Fruit fly (Drosophila melanogaster) Kc167 (cell line): ENCODE data around the gene gzl.

Source experiments
- Myc ChIP-seq: fragments of >200 bp; optimal IDR thresholded peaks from 2 replicates; lab custom pipeline; 2017; ENCODE audit warnings: missing external identifiers
- Sin3A ChIP-seq: fragments of >200 bp; optimal IDR thresholded peaks from 2 replicates; lab custom pipeline; 2018; ENCODE audit warnings: missing external identifiers
- h ChIP-seq: fragments of >200 bp; optimal IDR thresholded peaks from 3 replicates; lab custom pipeline; 2018; ENCODE audit warnings: missing external identifiers
- insv ChIP-seq: fragments of >200 bp; optimal IDR thresholded peaks from 3 replicates; lab custom pipeline; 2018; ENCODE audit warnings: missing external identifiers
- ttk ChIP-seq: sonication (Bioruptor generic); optimal IDR thresholded peaks from 2 replicates; lab custom pipeline; 2017; ENCODE audit warnings: missing external identifiers

DNA sequence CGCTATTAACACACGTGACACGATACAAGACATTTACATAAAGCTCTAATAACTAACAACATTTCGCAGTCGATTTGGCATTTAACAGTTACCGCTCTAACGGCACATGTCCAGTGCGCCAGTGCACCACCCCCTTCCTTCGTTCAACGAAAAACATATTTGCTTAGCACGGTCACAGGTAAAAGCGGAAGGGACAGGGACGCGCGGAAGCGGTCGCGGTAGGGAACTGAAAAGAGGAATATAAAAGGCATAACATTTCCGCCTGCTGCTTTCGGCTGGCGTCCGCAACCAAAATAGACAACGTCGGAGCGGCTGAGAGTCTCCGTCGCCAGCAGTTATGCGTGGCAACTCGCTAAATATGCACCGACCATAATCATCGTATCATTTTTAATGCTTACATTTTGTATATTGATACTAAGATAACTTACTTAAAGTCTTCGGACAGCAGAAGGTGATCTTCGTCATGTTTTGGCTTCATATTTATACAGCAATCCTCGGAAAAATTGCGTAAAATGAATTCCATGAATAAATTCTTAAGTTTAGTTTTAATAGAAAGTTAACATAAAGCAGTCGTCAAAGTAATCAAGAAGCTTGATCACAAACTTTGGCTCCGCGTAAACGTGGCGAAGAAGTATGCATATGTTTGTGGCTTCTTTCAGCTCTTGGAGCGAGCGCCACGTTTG is 30.9 kb upstream of the gzl start:
- no peak for TF ChIP-seq ttk (lab: Kevin White, UChicago)
- TF ChIP-seq h = no peak
- TF ChIP-seq Sin3A = no peak
- no peak for TF ChIP-seq Myc
- TF ChIP-seq insv (lab: Kevin White, UChicago) = no peak
